Fruit fly (Drosophila melanogaster): ENCODE data around the gene CycC.

Gene CycC

DNA sequence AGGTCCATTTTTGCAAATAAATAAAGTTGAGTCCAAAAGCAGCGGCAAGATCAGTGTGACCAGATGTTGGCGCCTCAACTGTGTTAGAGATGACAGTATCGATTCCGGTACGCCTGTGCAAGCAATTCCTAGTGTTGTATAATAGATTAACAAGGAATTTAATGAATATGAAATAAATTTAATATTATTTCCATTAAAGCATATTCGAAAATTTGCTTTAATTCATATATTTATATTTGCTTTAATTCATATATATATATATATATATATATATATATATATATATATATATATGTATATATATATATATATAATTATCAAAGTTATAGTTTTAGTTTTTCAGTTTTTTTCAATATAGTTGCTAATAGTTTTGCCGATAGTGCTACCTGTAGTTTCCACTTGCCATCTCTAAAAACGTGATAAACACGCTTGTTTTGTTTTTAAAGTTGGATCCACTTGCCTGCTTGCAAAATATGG is 8.3 kb upstream of the CycC start, which contains the start of the genes Nup93-2 and CG3817 (continued):
- TF ChIP-seq CG6276 (GFP tag; optimal IDR thresholded peaks at IDR 0.05) = no peak
- no peak for TF ChIP-seq salr (GFP tag; optimal IDR thresholded peaks at IDR 0.05)
- peak; percentile 45 for TF ChIP-seq Eip75B (GFP tag; optimal IDR thresholded peaks at IDR 0.05)
- peak; percentile 40 for TF ChIP-seq cyc (GFP tag; optimal IDR thresholded peaks at IDR 0.05)
- no peak for TF ChIP-seq OdsH (GFP tag; optimal IDR thresholded peaks at IDR 0.05)
- TF ChIP-seq Smox (GFP tag; optimal IDR thresholded peaks at IDR 0.05) = no peak
- no peak for TF ChIP-seq fkh (GFP tag; optimal IDR thresholded peaks at IDR 0.05)
- no peak for TF ChIP-seq spab (GFP tag; optimal IDR thresholded peaks at IDR 0.05)
- no peak for TF ChIP-seq CG16779 (tag; optimal IDR thresholded peaks at IDR 0.05)
- no peak for TF ChIP-seq net (GFP tag; optimal IDR thresholded peaks at IDR 0.05)
- TF ChIP-seq CG31627 (GFP tag; optimal IDR thresholded peaks at IDR 0.05) = peak; percentile 37
- TF ChIP-seq CG1621 (tag; optimal IDR thresholded peaks at IDR 0.05) = peak; percentile 24
- no peak for TF ChIP-seq achi (GFP tag; optimal IDR thresholded peaks at IDR 0.05)
- no peak for TF ChIP-seq fd85E (GFP tag; optimal IDR thresholded peaks at IDR 0.05)
- no peak for TF ChIP-seq Sox102F (GFP tag; optimal IDR thresholded peaks at IDR 0.05)
- TF ChIP-seq CG8119 (GFP tag; IDR thresholded peaks at IDR 0.05) = no peak
- TF ChIP-seq CG3919 (GFP tag; optimal IDR thresholded peaks at IDR 0.05) = peak; percentile 49
- peak; percentile 65 for TF ChIP-seq CG6792 (GFP tag; optimal IDR thresholded peaks at IDR 0.05)
- peak; percentile 40 for TF ChIP-seq acj6 (GFP tag; optimal IDR thresholded peaks at IDR 0.05)
- TF ChIP-seq CG6854 (GFP tag; optimal IDR thresholded peaks at IDR 0.05) = no peak
- no peak for TF ChIP-seq Eip93F (GFP tag; optimal IDR thresholded peaks at IDR 0.05)
- no peak for TF ChIP-seq fd59A (GFP tag; optimal IDR thresholded peaks at IDR 0.05)
- peak; percentile 72 for TF ChIP-seq lz (GFP tag; optimal IDR thresholded peaks at IDR 0.05)
- TF ChIP-seq Hr4 (GFP tag; optimal IDR thresholded peaks at IDR 0.05) = no peak
- no peak for TF ChIP-seq pdm3 (GFP tag; optimal IDR thresholded peaks at IDR 0.05)
- no peak for TF ChIP-seq svp (GFP tag)
- no peak for TF ChIP-seq Gug (GFP tag; IDR thresholded peaks at IDR 0.05)
- peak; percentile 67; the same call in 1 of the 3 replicates for TF ChIP-seq eg (GFP tag; IDR thresholded peaks at IDR 0.05)
- peak; percentile 59 for TF ChIP-seq CG32006 (GFP tag; optimal IDR thresholded peaks at IDR 0.05)
- peak; percentile 29 for TF ChIP-seq Ets21C (GFP tag; optimal IDR thresholded peaks at IDR 0.05)
- TF ChIP-seq Ets96B (tag; optimal IDR thresholded peaks at IDR 0.05) = peak; percentile 69
- peak; percentile 61 for TF ChIP-seq CG34406 (GFP tag; optimal IDR thresholded peaks at IDR 0.05)
- no peak for TF ChIP-seq CG4318 (GFP tag; optimal IDR thresholded peaks at IDR 0.05)
- no peak for TF ChIP-seq CG10669 (GFP tag; optimal IDR thresholded peaks at IDR 0.05)
- no peak for TF ChIP-seq Met (GFP tag; optimal IDR thresholded peaks at IDR 0.05)
- TF ChIP-seq CG8319 (GFP tag; optimal IDR thresholded peaks at IDR 0.05) = peak; percentile 48
- TF ChIP-seq CG6808 (GFP tag; optimal IDR thresholded peaks at IDR 0.05) = no peak

DNA sequence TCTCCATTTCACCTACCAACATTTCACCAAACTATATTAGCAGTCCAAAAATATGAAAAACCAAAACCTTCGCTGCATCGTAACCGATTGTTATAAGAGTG is 4.6 kb upstream of the CycC start, which contains the start of gene CG14860:
Gene CG14860 (plus strand): TSS at position 2 of the 101 bp plus-strand sequence.
- no peak for TF ChIP-seq CG9139 (GFP tag; optimal IDR thresholded peaks at IDR 0.05)
- no peak for TF ChIP-seq fkh (GFP tag; optimal IDR thresholded peaks at IDR 0.05)
- no peak for TF ChIP-seq CG3919 (GFP tag; optimal IDR thresholded peaks at IDR 0.05)
- no peak for TF ChIP-seq eg (GFP tag; IDR thresholded peaks at IDR 0.05)

DNA sequence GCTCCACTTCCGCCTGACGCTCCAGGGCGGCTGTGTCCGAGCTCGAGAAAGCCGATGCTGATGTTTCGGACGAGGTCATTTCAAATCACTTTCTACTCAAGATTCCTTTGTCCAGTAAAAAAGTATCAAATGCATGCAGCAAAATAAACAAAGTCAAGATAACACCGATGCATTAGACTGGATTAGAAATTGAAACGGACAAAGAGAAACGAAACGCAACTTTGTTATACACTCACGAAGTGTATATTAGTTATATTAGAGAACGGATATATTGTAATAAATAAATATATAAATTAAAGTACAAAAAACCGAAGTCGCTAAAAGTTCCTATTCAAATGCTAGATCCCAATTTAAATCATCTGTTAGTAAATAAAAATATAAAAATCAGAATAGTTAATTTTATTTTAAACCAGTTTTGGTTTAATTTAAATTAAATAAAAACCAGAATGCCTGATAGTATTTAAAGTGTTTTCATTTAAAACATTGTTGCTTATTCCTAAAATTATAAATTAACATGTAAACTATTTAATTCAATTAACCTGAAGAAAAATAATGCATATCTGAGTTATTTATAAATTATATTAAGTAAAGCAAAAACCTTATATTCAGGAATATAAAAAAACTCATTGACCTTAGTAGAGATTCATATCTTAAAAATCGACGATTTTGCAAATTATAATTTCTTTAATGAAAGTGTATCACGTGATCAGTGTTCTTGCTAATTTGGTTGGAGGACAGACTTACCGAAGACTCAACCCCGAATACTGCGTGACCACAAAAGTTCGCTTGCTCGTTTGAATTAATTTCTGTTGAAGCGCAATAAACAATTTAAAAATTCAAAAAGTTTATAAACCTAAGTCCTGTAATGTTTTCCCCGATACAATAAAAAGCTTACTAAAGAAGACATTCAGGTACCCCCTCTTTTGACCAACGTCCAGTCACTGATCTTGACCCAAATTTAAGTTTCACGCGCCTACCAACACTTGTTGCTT is 4.1 kb upstream of the CycC start, which contains the start of gene Dph2:
Gene Dph2 (minus strand): TSS at position 164 of the 992 bp plus-strand sequence.
- TF ChIP-seq CG10669 (GFP tag; optimal IDR thresholded peaks at IDR 0.05) = no peak
- TF ChIP-seq Hr39 (GFP tag; optimal IDR thresholded peaks at IDR 0.05) = peak; percentile 72
- TF ChIP-seq cyc (GFP tag; optimal IDR thresholded peaks at IDR 0.05) = peak; percentile 50
- no peak for TF ChIP-seq acj6 (GFP tag; optimal IDR thresholded peaks at IDR 0.05)
- peak; percentile 35 for TF ChIP-seq Ets96B (tag; optimal IDR thresholded peaks at IDR 0.05)
- TF ChIP-seq Lpt (GFP tag; optimal IDR thresholded peaks at IDR 0.05) = peak; percentile 29
- TF ChIP-seq Sox15 (GFP tag; optimal IDR thresholded peaks at IDR 0.05) = peak; percentile 17
- TF ChIP-seq CG15336 (GFP tag; IDR thresholded peaks at IDR 0.05) = peak; percentile 70; the same call in 1 of the 2 replicates
- TF ChIP-seq CG6792 (GFP tag; optimal IDR thresholded peaks at IDR 0.05) = no peak
- TF ChIP-seq CG32006 (GFP tag; optimal IDR thresholded peaks at IDR 0.05) = peak; percentile 35
- TF ChIP-seq Blimp-1 (GFP tag; optimal IDR thresholded peaks at IDR 0.05) = peak; percentile 27
- TF ChIP-seq CG16779 (tag; optimal IDR thresholded peaks at IDR 0.05) = no peak
- TF ChIP-seq Gug (GFP tag; IDR thresholded peaks at IDR 0.05) = peak; percentile 66; the same call in 1 of the 2 replicates
- no peak for TF ChIP-seq Smox (GFP tag; optimal IDR thresholded peaks at IDR 0.05)
- TF ChIP-seq esn (GFP tag; optimal IDR thresholded peaks at IDR 0.05) = peak; percentile 42
- peak; percentile 37 for TF ChIP-seq CG11902 (GFP tag; optimal IDR thresholded peaks at IDR 0.05)
- peak; percentile 2 for TF ChIP-seq CG11762 (GFP tag; optimal IDR thresholded peaks at IDR 0.05; ENCODE audit: insufficient read depth)
- TF ChIP-seq CG4318 (GFP tag; optimal IDR thresholded peaks at IDR 0.05) = no peak
- TF ChIP-seq CG34406 (GFP tag; optimal IDR thresholded peaks at IDR 0.05) = peak; percentile 39
- no peak for TF ChIP-seq salr (GFP tag; optimal IDR thresholded peaks at IDR 0.05)
- TF ChIP-seq CG8119 (GFP tag; IDR thresholded peaks at IDR 0.05) = peak; percentile 75; the same call in 2 of the 3 replicates
- peak; percentile 35 for TF ChIP-seq lz (GFP tag; optimal IDR thresholded peaks at IDR 0.05)

All from whole organism, prepupa.